Worm (Caenorhabditis elegans) whole organism, early embryonic: ENCODE measurements around the gene C25F9.13.

ENCODE experiments used
- B0310.2 ChIP-seq: sonication (generic microtip); optimal IDR thresholded peaks from 2 replicates; lab custom pipeline; 2016; ENCODE audit warnings: mild to moderate bottlenecking, missing genetic modification characterization, missing compliant biosample characterization
- ama-1 ChIP-seq: fragments of 150-350 bp; optimal IDR thresholded peaks from 2 replicates; lab custom pipeline; 2014
- ceh-13 ChIP-seq: fragments of 200-800 bp; sonication (Bioruptor generic); optimal IDR thresholded peaks from 2 replicates; lab custom pipeline; 2018; ENCODE audit warnings: mild to moderate bottlenecking, missing genetic modification characterization, missing compliant biosample characterization
- ets-7 ChIP-seq: sonication (generic microtip); optimal IDR thresholded peaks from 2 replicates; lab custom pipeline; 2016; ENCODE audit warnings: missing genotype, missing genetic modification characterization, missing compliant biosample characterization
- hmbx-1 ChIP-seq: sonication (generic microtip); optimal IDR thresholded peaks from 2 replicates; lab custom pipeline; 2016; ENCODE audit warnings: mild to moderate bottlenecking, missing genetic modification characterization, missing compliant biosample characterization
- hnd-1 ChIP-seq: sonication (generic microtip); optimal IDR thresholded peaks from 2 replicates; lab custom pipeline; 2016; ENCODE audit warnings: missing genetic modification characterization, missing compliant biosample characterization
- tbx-11 ChIP-seq: fragments of 200-800 bp; sonication (Bioruptor generic); IDR thresholded peaks from 2 replicates; pipeline ENCODE4 v1.3.6; 2022; ENCODE audit warnings: missing genetic modification characterization, missing compliant biosample characterization

- TF ChIP-seq ama-1, result no peak
- TF ChIP-seq ceh-13, result no peak
- no peak for TF ChIP-seq ets-7 (tag; lab: Kevin White, UChicago)
- TF ChIP-seq B0310.2, result no peak
- TF ChIP-seq hmbx-1 (tag; lab: Kevin White, UChicago), result no peak
- TF ChIP-seq tbx-11 (GFP tag; lab: Robert Waterston, UW), result no peak
- TF ChIP-seq hnd-1 (tag; lab: Kevin White, UChicago), result no peak
These were observed 17.7 kb upstream of the C25F9.13 start, which contains the start of the genes C25F9.4 and C25F9.9 for ce11 chrV:19416475-19416874.
